Worm (Caenorhabditis elegans): ENCODE results near the gene C07A4.3.

DNA sequence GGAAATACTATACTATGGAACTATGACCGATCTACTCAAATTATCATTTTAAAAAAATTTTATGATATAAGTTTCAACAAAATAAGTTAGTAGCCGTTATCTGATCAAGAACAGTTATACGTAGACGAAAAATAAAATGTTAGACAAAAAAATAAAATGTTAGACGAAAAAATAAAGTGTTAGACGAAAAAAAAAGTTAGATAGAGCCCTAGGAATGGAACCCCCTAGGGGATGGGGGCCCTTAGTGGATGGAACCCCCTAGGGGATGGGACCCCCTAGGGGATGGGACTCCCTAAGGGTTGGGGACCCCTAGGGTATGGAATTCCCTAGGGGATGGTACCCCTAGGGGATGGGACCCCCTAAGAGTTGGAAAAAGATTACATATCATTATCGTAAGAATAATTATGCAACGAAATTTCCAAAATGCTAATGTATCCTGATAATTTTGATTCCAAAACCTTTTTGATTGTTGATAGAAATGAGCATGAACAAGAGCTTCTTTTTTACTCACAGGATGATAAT lies 44.5 kb downstream of the C07A4.3 start:
- TF ChIP-seq skn-1 (tag; optimal IDR thresholded peaks at IDR 0.05) (no peak), pha-4 (tag; optimal IDR thresholded peaks at IDR 0.05) (no peak), nhr-11 (tag; optimal IDR thresholded peaks at IDR 0.05) (no peak), elt-1 (tag; optimal IDR thresholded peaks at IDR 0.05) (no peak), egl-5 (tag; optimal IDR thresholded peaks at IDR 0.05) (no peak), fkh-10 (GFP tag; optimal IDR thresholded peaks at IDR 0.05) (no peak), daf-12 (tag; optimal IDR thresholded peaks at IDR 0.05) (no peak), unc-62 (GFP tag; optimal IDR thresholded peaks at IDR 0.05) (no peak), nfya-1 (tag; optimal IDR thresholded peaks at IDR 0.05; ENCODE audit: insufficient read depth) (no peak), nhr-237 (tag; optimal IDR thresholded peaks at IDR 0.05) (no peak), ceh-82 (tag; optimal IDR thresholded peaks at IDR 0.05) (no peak), egl-27 (tag; optimal IDR thresholded peaks at IDR 0.05) (no peak), nhr-23 (tag; optimal IDR thresholded peaks at IDR 0.05) (no peak)

All from whole organism, L3 larva.